Fruit fly (Drosophila melanogaster) whole organism, embryonic: ENCODE results near the gene Spn38F.

ENCODE experiments used
- Adf1 ChIP-seq: fragments of 200-800 bp; sonication (Bioruptor generic); IDR thresholded peaks from 2 replicates; pipeline ENCODE4 v1.3.6; 2022; ENCODE audit warnings: missing biosample characterization, missing genetic modification characterization
- Bgb ChIP-seq: fragments of 200-800 bp; sonication (Bioruptor generic); IDR thresholded peaks from 2 replicates; pipeline ENCODE4 v1.3.6; 2022; ENCODE audit warnings: missing biosample characterization, missing genetic modification characterization; ENCODE audit not compliant: partially characterized antibody
- CG10209 ChIP-seq: fragments of 200-800 bp; sonication (Bioruptor generic); optimal IDR thresholded peaks from 3 replicates; lab custom pipeline; 2017; ENCODE audit warnings: missing biosample characterization, mild to moderate bottlenecking, missing genetic modification characterization, missing genetic modification reagents
- CG10267 ChIP-seq: fragments of 200-800 bp; sonication (Bioruptor generic); optimal IDR thresholded peaks from 2 replicates; lab custom pipeline; 2018; ENCODE audit warnings: missing biosample characterization, mild to moderate bottlenecking, missing genetic modification characterization, moderate library complexity
- CG10654 ChIP-seq: fragments of 200-800 bp; sonication (Bioruptor generic); optimal IDR thresholded peaks from 2 replicates; lab custom pipeline; 2016; ENCODE audit warnings: missing biosample characterization, missing genetic modification characterization
- CG10959 ChIP-seq: fragments of 200-800 bp; sonication (Bioruptor generic); IDR thresholded peaks from 2 replicates; pipeline ENCODE4 v1.3.6; 2022; ENCODE audit warnings: missing biosample characterization, missing genetic modification characterization
- CG13424 ChIP-seq: fragments of 200-800 bp; sonication (Bioruptor generic); optimal IDR thresholded peaks from 2 replicates; lab custom pipeline; 2019; ENCODE audit warnings: missing biosample characterization, mild to moderate bottlenecking, missing genetic modification characterization, moderate library complexity
- CG14441 ChIP-seq: fragments of 200-800 bp; sonication (Bioruptor generic); IDR thresholded peaks from 2 replicates; pipeline ENCODE4 v1.3.6; 2022; ENCODE audit warnings: missing biosample characterization, missing genetic modification characterization
- CG1529 ChIP-seq: fragments of 200-800 bp; sonication (Bioruptor generic); optimal IDR thresholded peaks from 3 replicates; lab custom pipeline; 2018; ENCODE audit warnings: missing biosample characterization, missing genetic modification characterization
- CG17829 ChIP-seq: fragments of 200-800 bp; optimal IDR thresholded peaks from 2 replicates; lab custom pipeline; 2019; ENCODE audit warnings: missing biosample characterization, mild to moderate bottlenecking, missing genetic modification characterization, moderate library complexity
- CG2116 ChIP-seq: fragments of 200-800 bp; sonication (Bioruptor generic); optimal IDR thresholded peaks from 3 replicates; lab custom pipeline; 2018; ENCODE audit warnings: missing biosample characterization, mild to moderate bottlenecking, missing genetic modification characterization
- CG30020 ChIP-seq: fragments of 200-800 bp; optimal IDR thresholded peaks from 2 replicates; lab custom pipeline; 2019; ENCODE audit warnings: missing biosample characterization, mild to moderate bottlenecking, missing genetic modification characterization, moderate library complexity
- CG34224 ChIP-seq: fragments of 200-800 bp; sonication (Bioruptor generic); IDR thresholded peaks from 3 replicates; pipeline ENCODE4 v1.3.6; 2022; ENCODE audit warnings: missing biosample characterization, missing genetic modification characterization; ENCODE audit not compliant: partially characterized antibody
- CG34422 ChIP-seq: fragments of 200-800 bp; sonication (Bioruptor generic); IDR thresholded peaks from 3 replicates; pipeline ENCODE4 v1.3.6; 2022; ENCODE audit warnings: missing biosample characterization, missing genetic modification characterization
- CG3847 ChIP-seq: fragments of 200-800 bp; sonication (Bioruptor generic); IDR thresholded peaks from 2 replicates; pipeline ENCODE4 v1.3.6; 2022; ENCODE audit warnings: missing biosample characterization, missing genetic modification characterization
- CG43689 ChIP-seq: fragments of 200-800 bp; sonication (Bioruptor generic); IDR thresholded peaks from 2 replicates; pipeline ENCODE4 v1.3.6; 2022; ENCODE audit warnings: missing biosample characterization, missing genetic modification characterization
- CG4404 ChIP-seq: fragments of 200-800 bp; sonication (Bioruptor generic); IDR thresholded peaks from 2 replicates; pipeline ENCODE4 v1.3.6; 2022; ENCODE audit warnings: missing biosample characterization, missing genetic modification characterization
- CG4820 ChIP-seq: fragments of 200-800 bp; sonication (Bioruptor generic); optimal IDR thresholded peaks from 3 replicates; lab custom pipeline; 2016; ENCODE audit warnings: missing biosample characterization, missing genetic modification characterization
- CG8765 ChIP-seq: fragments of 200-800 bp; sonication (Bioruptor generic); IDR thresholded peaks from 2 replicates; pipeline ENCODE4 v1.3.6; 2022; ENCODE audit warnings: missing biosample characterization, missing genetic modification characterization
- CG9215 ChIP-seq: fragments of 200-800 bp; sonication (Bioruptor generic); IDR thresholded peaks from 2 replicates; pipeline ENCODE4 v1.3.6; 2022; ENCODE audit warnings: missing biosample characterization, missing genetic modification characterization
- CG9727 ChIP-seq: fragments of 200-800 bp; sonication (Bioruptor generic); optimal IDR thresholded peaks from 3 replicates; lab custom pipeline; 2017; ENCODE audit warnings: missing biosample characterization, mild to moderate bottlenecking, missing genetic modification characterization
- CG9817 ChIP-seq: fragments of 200-800 bp; sonication (Bioruptor generic); optimal IDR thresholded peaks from 2 replicates; lab custom pipeline; 2018; ENCODE audit warnings: missing biosample characterization, mild to moderate bottlenecking, missing genetic modification characterization, moderate library complexity
- Dp ChIP-seq: fragments of 200-800 bp; sonication (Bioruptor generic); optimal IDR thresholded peaks from 2 replicates; lab custom pipeline; 2018; ENCODE audit warnings: missing biosample characterization, mild to moderate bottlenecking, missing genetic modification characterization, moderate library complexity
- Dref ChIP-seq: fragments of 200-800 bp; sonication (Bioruptor generic); IDR thresholded peaks from 2 replicates; pipeline ENCODE4 v1.3.6; 2022; ENCODE audit warnings: missing biosample characterization, missing genetic modification characterization
- E2f2 ChIP-seq: fragments of 200-800 bp; sonication (Bioruptor generic); IDR thresholded peaks from 2 replicates; pipeline ENCODE4 v1.3.6; 2022; ENCODE audit warnings: missing biosample characterization, missing genetic modification characterization
- GATAe ChIP-seq: fragments of 200-800 bp; sonication (Bioruptor generic); conservative IDR thresholded peaks from 2 replicates; pipeline ENCODE4 v1.3.6; 2022; ENCODE audit warnings: missing biosample characterization, missing genetic modification characterization
- HmgZ ChIP-seq: fragments of 200-800 bp; sonication (Bioruptor generic); optimal IDR thresholded peaks from 2 replicates; lab custom pipeline; 2018; ENCODE audit warnings: missing biosample characterization, mild to moderate bottlenecking, missing genetic modification characterization
- Mrtf ChIP-seq: fragments of 200-800 bp; sonication (Bioruptor generic); IDR thresholded peaks from 3 replicates; pipeline ENCODE4 v1.3.6; 2022; ENCODE audit warnings: missing biosample characterization, missing genetic modification characterization
- Oli ChIP-seq: fragments of 200-800 bp; sonication (Bioruptor generic); optimal IDR thresholded peaks from 2 replicates; lab custom pipeline; 2018; ENCODE audit warnings: missing biosample characterization, mild to moderate bottlenecking, missing genetic modification characterization, moderate library complexity
- aop ChIP-seq: fragments of 200-800 bp; sonication (Bioruptor generic); IDR thresholded peaks from 2 replicates; pipeline ENCODE4 v1.3.6; 2022; ENCODE audit warnings: missing biosample characterization, missing genetic modification characterization
- az2 ChIP-seq: fragments of 200-800 bp; sonication (Bioruptor generic); optimal IDR thresholded peaks from 3 replicates; lab custom pipeline; 2016; ENCODE audit warnings: missing biosample characterization, missing genetic modification characterization
- bowl ChIP-seq: fragments of 200-800 bp; sonication (Bioruptor generic); IDR thresholded peaks from 2 replicates; pipeline ENCODE4 v1.3.6; 2022; ENCODE audit warnings: missing biosample characterization, missing genetic modification characterization
- dati ChIP-seq: fragments of 200-800 bp; sonication (Bioruptor generic); IDR thresholded peaks from 2 replicates; pipeline ENCODE4 v1.3.6; 2022; ENCODE audit warnings: missing biosample characterization, missing genetic modification characterization
- eve ChIP-seq, 2 experiments: fragments of >200 bp; optimal IDR thresholded peaks; 2 replicates each; lab custom pipeline; 2017; ENCODE audit warnings: missing biosample characterization in 2 of 2, missing genetic modification characterization in 2 of 2
- gsb-n ChIP-seq: fragments of 200-800 bp; sonication (Bioruptor generic); optimal IDR thresholded peaks from 3 replicates; lab custom pipeline; 2018; ENCODE audit warnings: missing biosample characterization, mild to moderate bottlenecking, missing genetic modification characterization
- ham ChIP-seq: fragments of 200-800 bp; sonication (Bioruptor generic); IDR thresholded peaks from 2 replicates; pipeline ENCODE4 v1.3.6; 2022; ENCODE audit warnings: missing biosample characterization, missing genetic modification characterization
- kah ChIP-seq: fragments of 200-800 bp; sonication (Bioruptor generic); optimal IDR thresholded peaks from 2 replicates; lab custom pipeline; 2018; ENCODE audit warnings: missing biosample characterization, mild to moderate bottlenecking, missing genetic modification characterization
- mirr ChIP-seq: fragments of 200-800 bp; sonication (Bioruptor generic); optimal IDR thresholded peaks from 3 replicates; lab custom pipeline; 2018; ENCODE audit warnings: missing biosample characterization, mild to moderate bottlenecking, missing genetic modification characterization
- mld ChIP-seq: fragments of 200-800 bp; sonication (Bioruptor generic); IDR thresholded peaks from 3 replicates; pipeline ENCODE4 v1.3.6; 2022; ENCODE audit warnings: missing biosample characterization, missing genetic modification characterization; ENCODE audit not compliant: partially characterized antibody
- nerfin-1 ChIP-seq: fragments of 200-800 bp; sonication (Bioruptor generic); optimal IDR thresholded peaks from 3 replicates; lab custom pipeline; 2019; ENCODE audit warnings: missing biosample characterization, mild to moderate bottlenecking, missing genetic modification characterization, moderate library complexity
- pan ChIP-seq, 4 experiments: fragments of >200 bp in 3 of 4; fragments of 200-800 bp in 1 of 4; sonication (Bioruptor generic) in 1 of 4; optimal IDR thresholded peaks in 3 of 4; IDR thresholded peaks in 1 of 4; 2 replicates each; pipeline versions ENCODE4 v1.3.6 to Lab custom; 2017 to 2022; ENCODE audit warnings: missing biosample characterization in 2 of 4, missing genetic modification characterization in 2 of 4, mixed read lengths in 1 of 4
- sisA ChIP-seq: fragments of 200-800 bp; sonication (Bioruptor generic); IDR thresholded peaks from 2 replicates; pipeline ENCODE4 v1.3.6; 2022; ENCODE audit warnings: missing biosample characterization, missing genetic modification characterization
- sqz ChIP-seq: fragments of 200-800 bp; sonication (Bioruptor generic); optimal IDR thresholded peaks from 3 replicates; lab custom pipeline; 2018; ENCODE audit warnings: missing biosample characterization, mild to moderate bottlenecking, missing genetic modification characterization
- toy ChIP-seq: fragments of 200-800 bp; sonication (Bioruptor generic); IDR thresholded peaks from 2 replicates; pipeline ENCODE4 v1.3.6; 2022; ENCODE audit warnings: missing biosample characterization, missing genetic modification characterization
- twi ChIP-seq: fragments of 200-800 bp; optimal IDR thresholded peaks from 2 replicates; lab custom pipeline; 2019; ENCODE audit warnings: missing biosample characterization, mild to moderate bottlenecking, missing genetic modification characterization, moderate library complexity
- tx ChIP-seq: fragments of 200-800 bp; sonication (Bioruptor generic); optimal IDR thresholded peaks from 2 replicates; lab custom pipeline; 2016; ENCODE audit warnings: missing biosample characterization, missing genetic modification characterization
- vfl ChIP-seq: fragments of 200-800 bp; sonication (Bioruptor generic); optimal IDR thresholded peaks from 2 replicates; lab custom pipeline; 2016; ENCODE audit warnings: missing biosample characterization, missing genetic modification characterization
- wdn ChIP-seq: fragments of 200-800 bp; sonication (Bioruptor generic); IDR thresholded peaks from 2 replicates; pipeline ENCODE4 v1.3.6; 2022; ENCODE audit warnings: missing biosample characterization, missing genetic modification characterization
- zen ChIP-seq: fragments of 200-800 bp; sonication (Bioruptor generic); optimal IDR thresholded peaks from 3 replicates; lab custom pipeline; 2018; ENCODE audit warnings: missing biosample characterization, mild to moderate bottlenecking, missing genetic modification characterization, moderate library complexity
- zfh2 ChIP-seq: fragments of 200-800 bp; sonication (Bioruptor generic); optimal IDR thresholded peaks from 2 replicates; lab custom pipeline; 2016; ENCODE audit warnings: missing biosample characterization, missing genetic modification characterization

Spn38F gene

DNA sequence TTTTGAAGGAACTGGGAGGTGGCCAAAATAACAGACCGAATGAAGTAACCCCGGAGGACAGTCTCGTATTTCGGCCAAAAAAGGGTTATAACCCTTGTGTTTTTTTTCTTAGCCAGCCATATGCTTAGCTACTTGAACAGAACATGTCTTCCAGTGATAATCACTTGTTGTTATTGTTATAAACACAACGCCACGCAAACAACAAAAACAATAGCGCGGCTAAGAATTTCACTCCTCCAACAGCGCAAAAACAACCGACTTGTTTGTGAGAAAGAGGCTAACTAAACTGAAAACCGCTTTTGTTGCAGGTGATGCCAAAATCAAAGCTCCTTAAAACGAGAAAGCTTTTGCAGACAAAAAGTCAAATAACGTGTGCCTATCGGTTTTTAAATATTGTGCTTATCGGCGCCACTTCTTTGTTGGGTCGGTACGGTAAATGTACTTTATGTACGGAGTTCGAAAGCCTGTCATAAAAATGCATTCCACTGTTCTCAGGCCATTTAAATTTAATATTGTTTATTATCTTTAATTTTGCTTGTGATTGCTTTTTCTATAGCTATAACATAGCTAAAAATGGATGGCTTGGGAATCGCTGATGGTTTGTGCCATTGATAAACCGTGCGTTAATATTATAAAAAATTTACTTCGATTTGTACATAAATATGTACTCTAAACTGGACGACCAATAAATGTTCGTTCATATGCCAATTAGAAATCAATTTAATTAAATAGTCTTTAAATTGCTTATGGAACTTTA, 40.8 kb downstream of the Spn38F start, which contains the start of gene vari (continued):
- TF ChIP-seq GATAe (GFP tag; lab: Robert Waterston, UW) = no peak
- TF ChIP-seq wdn = no peak
- TF ChIP-seq E2f2 (GFP tag; lab: Robert Waterston, UW) = peak; percentile 83
- no peak for TF ChIP-seq ham (GFP tag; lab: Robert Waterston, UW)
- TF ChIP-seq CG9817 = peak; percentile 7
- no peak for TF ChIP-seq CG3847 (GFP tag; lab: Robert Waterston, UW)
- peak; percentile 60 for TF ChIP-seq Bgb (GFP tag; lab: Robert Waterston, UW)
- no peak for TF ChIP-seq aop (GFP tag; lab: Robert Waterston, UW)
- no peak for TF ChIP-seq sqz (GFP tag; lab: Kevin White, UChicago)
- TF ChIP-seq CG8765 (GFP tag; lab: Robert Waterston, UW) = no peak
- TF ChIP-seq CG34224 = peak; percentile 12; the same call in 1 of the 3 replicates
- TF ChIP-seq Adf1 (GFP tag; lab: Robert Waterston, UW) = no peak
- TF ChIP-seq CG10209 (GFP tag; lab: Kevin White, UChicago) = no peak
- TF ChIP-seq gsb-n (tag; lab: Kevin White, UChicago) = no peak
- TF ChIP-seq CG10959 = no peak
- no peak for TF ChIP-seq tx
- TF ChIP-seq kah (GFP tag; lab: Kevin White, UChicago) = no peak
- no peak for TF ChIP-seq CG10654 (GFP tag; lab: Kevin White, UChicago)
- TF ChIP-seq zfh2 (GFP tag; lab: Kevin White, UChicago) = no peak
- TF ChIP-seq bowl (GFP tag; lab: Robert Waterston, UW) = no peak
- TF ChIP-seq toy (GFP tag; lab: Robert Waterston, UW) = no peak
- peak; percentile 1 for TF ChIP-seq mirr (GFP tag; lab: Kevin White, UChicago)
- TF ChIP-seq vfl (GFP tag; lab: Kevin White, UChicago) = no peak
- no peak for TF ChIP-seq CG14441
- TF ChIP-seq zen (tag; lab: Kevin White, UChicago) = no peak
- TF ChIP-seq Dp (GFP tag; lab: Kevin White, UChicago) = peak; percentile 76
- no peak for TF ChIP-seq CG1529 (GFP tag; lab: Kevin White, UChicago)
- TF ChIP-seq CG4820 (GFP tag; lab: Kevin White, UChicago) = no peak
- TF ChIP-seq dati (GFP tag; lab: Robert Waterston, UW) = no peak
- no peak for TF ChIP-seq mld (GFP tag; lab: Robert Waterston, UW)
- TF ChIP-seq nerfin-1 (tag; lab: Kevin White, UChicago) = no peak
- TF ChIP-seq CG43689 (GFP tag; lab: Robert Waterston, UW) = no peak
- TF ChIP-seq CG10267 = no peak
- TF ChIP-seq CG9727 = no peak
- TF ChIP-seq CG17829 (tag; lab: Kevin White, UChicago) = no peak
- TF ChIP-seq CG4404 (GFP tag; lab: Robert Waterston, UW) = no peak
- TF ChIP-seq CG2116 (GFP tag; lab: Kevin White, UChicago) = peak; percentile 60
- TF ChIP-seq az2 (GFP tag; lab: Kevin White, UChicago) = no peak
- TF ChIP-seq CG9215 (GFP tag; lab: Robert Waterston, UW) = no peak
- no peak for TF ChIP-seq sisA (GFP tag; lab: Robert Waterston, UW)
- TF ChIP-seq eve (GFP tag; optimal IDR thresholded peaks at IDR 0.05; lab: Kevin White, UChicago) = peak in 1 of 2 experiments; percentile 59
- no peak; the same call in 2 of the 3 replicates for TF ChIP-seq CG34422 (GFP tag; lab: Robert Waterston, UW)
- TF ChIP-seq twi (tag; lab: Kevin White, UChicago) = no peak
- no peak for TF ChIP-seq Oli (tag; lab: Kevin White, UChicago)
- TF ChIP-seq CG30020 (tag; lab: Kevin White, UChicago) = no peak
- TF ChIP-seq pan (optimal IDR thresholded peaks at IDR 0.05; lab: Kevin White, UChicago) = no peak
- peak in 1 of 2 experiments; percentile 18 for TF ChIP-seq pan (GFP tag; optimal IDR thresholded peaks at IDR 0.05 in 1 of 2, IDR thresholded peaks at IDR 0.05 in 1 of 2)
- TF ChIP-seq Dref (GFP tag; lab: Robert Waterston, UW) = 0 out of 2 replicates have a peak, but pooled peaks have one; percentile 50
- 0 out of 3 replicates have a peak, but pooled peaks have one; percentile 12 for TF ChIP-seq Mrtf (GFP tag; lab: Robert Waterston, UW)
- TF ChIP-seq CG13424 = no peak
- TF ChIP-seq HmgZ (tag; lab: Kevin White, UChicago) = no peak
